Fruit fly (Drosophila melanogaster) whole organism, wandering third instar larva: Measurements from ENCODE around the gene Nfs1.

Experiments
- Abd-B ChIP-seq: fragments of >200 bp; optimal IDR thresholded peaks from 2 replicates; lab custom pipeline; 2017; ENCODE audit warnings: missing biosample characterization, missing genetic modification characterization
- CG32264 ChIP-seq: fragments of 200-800 bp; sonication (Bioruptor generic); optimal IDR thresholded peaks from 2 replicates; lab custom pipeline; 2016; ENCODE audit warnings: missing biosample characterization, missing genetic modification characterization
- CG9705 ChIP-seq: fragments of 200-800 bp; sonication (Bioruptor generic); optimal IDR thresholded peaks from 2 replicates; lab custom pipeline; 2018; ENCODE audit warnings: missing biosample characterization, mild to moderate bottlenecking, missing genetic modification characterization
- CrebA ChIP-seq: fragments of 200-800 bp; sonication (Bioruptor generic); optimal IDR thresholded peaks from 2 replicates; lab custom pipeline; 2016; ENCODE audit warnings: missing biosample characterization, mild to moderate bottlenecking, missing genetic modification characterization, borderline replicate concordance
- Dfd ChIP-seq: fragments of >200 bp; optimal IDR thresholded peaks from 2 replicates; lab custom pipeline; 2017; ENCODE audit warnings: missing biosample characterization, missing genetic modification characterization
- Dif ChIP-seq: fragments of 200-275, 200-300 bp; sonication (Bioruptor generic); optimal IDR thresholded peaks from 2 replicates; lab custom pipeline; 2018; ENCODE audit warnings: missing biosample characterization, missing genetic modification characterization; ENCODE audit not compliant: partially characterized antibody
- GATAd ChIP-seq: sonication (Bioruptor generic); optimal IDR thresholded peaks from 2 replicates; lab custom pipeline; 2016; ENCODE audit warnings: missing biosample characterization, missing genetic modification characterization
- HLH106 ChIP-seq: fragments of 200-800 bp; optimal IDR thresholded peaks from 3 replicates; lab custom pipeline; 2019; ENCODE audit warnings: missing biosample characterization, mild to moderate bottlenecking, missing genetic modification characterization, moderate library complexity
- Hnf4 ChIP-seq: fragments of 200-800 bp; sonication (Bioruptor generic); optimal IDR thresholded peaks from 2 replicates; lab custom pipeline; 2016; ENCODE audit warnings: missing biosample characterization, mild to moderate bottlenecking, missing genetic modification characterization
- Hr78 ChIP-seq: fragments of >200 bp; optimal IDR thresholded peaks from 2 replicates; lab custom pipeline; 2017; ENCODE audit warnings: missing biosample characterization, missing genetic modification characterization
- Hr83 ChIP-seq: fragments of 200-300 bp; sonication (Bioruptor generic); optimal IDR thresholded peaks from 2 replicates; lab custom pipeline; 2016; ENCODE audit warnings: missing biosample characterization, mild to moderate bottlenecking, missing genetic modification characterization, moderate library complexity; ENCODE audit not compliant: poor library complexity, severe bottlenecking
- Jra ChIP-seq: sonication (Bioruptor generic); optimal IDR thresholded peaks from 2 replicates; lab custom pipeline; 2016; ENCODE audit warnings: missing biosample characterization, missing genetic modification characterization
- Mio ChIP-seq: sonication (Bioruptor generic); optimal IDR thresholded peaks from 2 replicates; lab custom pipeline; 2016; ENCODE audit warnings: missing biosample characterization, missing genetic modification characterization
- Myc ChIP-seq: fragments of >200 bp; optimal IDR thresholded peaks from 2 replicates; lab custom pipeline; 2017
- N ChIP-seq: fragments of >200 bp; optimal IDR thresholded peaks from 2 replicates; lab custom pipeline; 2018; ENCODE audit warnings: missing biosample characterization, missing external identifiers, missing genetic modification characterization
- OdsH ChIP-seq: fragments of 200-800 bp; sonication (Bioruptor generic); optimal IDR thresholded peaks from 2 replicates; lab custom pipeline; 2016; ENCODE audit warnings: missing biosample characterization, mild to moderate bottlenecking, missing genetic modification characterization
- Rel ChIP-seq, 2 experiments: fragments of 200-800 bp; sonication (Bioruptor generic) in 1 of 2; optimal IDR thresholded peaks; 2 replicates in 1 of 2; 3 replicates in 1 of 2; lab custom pipeline; 2016 to 2019; ENCODE audit warnings: mild to moderate bottlenecking in 2 of 2, missing biosample characterization in 2 of 2, missing genetic modification characterization in 2 of 2, moderate library complexity in 1 of 2
- Sp1 ChIP-seq: fragments of 200-800 bp; sonication (Bioruptor generic); optimal IDR thresholded peaks from 3 replicates; lab custom pipeline; 2019; ENCODE audit warnings: missing biosample characterization, mild to moderate bottlenecking, missing genetic modification characterization, moderate library complexity
- Vsx2 ChIP-seq: fragments of 200-300, 225-300 bp; sonication (Bioruptor generic); optimal IDR thresholded peaks from 2 replicates; lab custom pipeline; 2018; ENCODE audit warnings: missing biosample characterization, missing genetic modification characterization; ENCODE audit not compliant: partially characterized antibody
- br ChIP-seq: fragments of 200-800 bp; sonication (Bioruptor generic); optimal IDR thresholded peaks from 2 replicates; lab custom pipeline; 2016; ENCODE audit warnings: missing biosample characterization, missing genetic modification characterization
- brk ChIP-seq: fragments of 200-800 bp; sonication (Bioruptor generic); optimal IDR thresholded peaks from 2 replicates; lab custom pipeline; 2016; ENCODE audit warnings: missing biosample characterization, mild to moderate bottlenecking, missing genetic modification characterization
- dl ChIP-seq, 2 experiments: fragments of 175-275, 200-275 bp in 1 of 2; fragments of 200-275 bp in 1 of 2; sonication (Bioruptor generic); optimal IDR thresholded peaks; lab custom pipeline; 2018; ENCODE audit warnings: mild to moderate bottlenecking in 2 of 2, missing biosample characterization in 2 of 2, missing genetic modification characterization in 2 of 2, moderate library complexity in 2 of 2; ENCODE audit not compliant: partially characterized antibody in 2 of 2, insufficient read depth in 1 of 2
- dmrt93B ChIP-seq: fragments of 200-800 bp; sonication (Bioruptor generic); optimal IDR thresholded peaks from 2 replicates; lab custom pipeline; 2018; ENCODE audit warnings: missing biosample characterization, mild to moderate bottlenecking, missing genetic modification characterization
- dsf ChIP-seq: sonication (Bioruptor generic); optimal IDR thresholded peaks from 2 replicates; lab custom pipeline; 2016; ENCODE audit warnings: missing biosample characterization, missing genetic modification characterization, borderline replicate concordance
- ey ChIP-seq: fragments of 200-800 bp; sonication (Bioruptor generic); optimal IDR thresholded peaks from 2 replicates; lab custom pipeline; 2016; ENCODE audit warnings: missing biosample characterization, missing genetic modification characterization
- foxo ChIP-seq, 2 experiments: fragments of 200-800 bp; sonication (Bioruptor generic); optimal IDR thresholded peaks; 2 replicates in 1 of 2; 3 replicates in 1 of 2; lab custom pipeline; 2016 to 2017; ENCODE audit warnings: missing biosample characterization in 2 of 2, missing genetic modification characterization in 2 of 2
- fru ChIP-seq: fragments of 200-800 bp; sonication (Bioruptor generic); optimal IDR thresholded peaks from 3 replicates; lab custom pipeline; 2016; ENCODE audit warnings: missing biosample characterization, mild to moderate bottlenecking, missing genetic modification characterization
- h ChIP-seq: fragments of 200-800 bp; sonication (Bioruptor generic); optimal IDR thresholded peaks from 3 replicates; lab custom pipeline; 2016; ENCODE audit warnings: missing biosample characterization, mild to moderate bottlenecking, missing genetic modification characterization
- jim ChIP-seq: fragments of 175-275, 200-325 bp; sonication (Bioruptor generic); optimal IDR thresholded peaks from 2 replicates; lab custom pipeline; 2016; ENCODE audit warnings: missing biosample characterization, mild to moderate bottlenecking, missing genetic modification characterization
- lola ChIP-seq: fragments of >200 bp; optimal IDR thresholded peaks from 2 replicates; lab custom pipeline; 2017; ENCODE audit warnings: missing biosample characterization, missing genetic modification characterization
- pan ChIP-seq: fragments of >200 bp; optimal IDR thresholded peaks from 2 replicates; lab custom pipeline; 2017
- psq ChIP-seq: fragments of 200-800 bp; sonication (Bioruptor generic); optimal IDR thresholded peaks from 3 replicates; lab custom pipeline; 2017; ENCODE audit warnings: missing biosample characterization, mild to moderate bottlenecking, missing genetic modification characterization, moderate library complexity
- rgr ChIP-seq: fragments of 200-800 bp; sonication (Bioruptor generic); optimal IDR thresholded peaks from 3 replicates; lab custom pipeline; 2016; ENCODE audit warnings: missing biosample characterization, mild to moderate bottlenecking, missing genetic modification characterization
- sage ChIP-seq: fragments of 200-800 bp; sonication (Bioruptor generic); optimal IDR thresholded peaks from 2 replicates; lab custom pipeline; 2016; ENCODE audit warnings: missing biosample characterization, mild to moderate bottlenecking, missing genetic modification characterization
- sv ChIP-seq: fragments of 200-800 bp; sonication (Bioruptor generic); optimal IDR thresholded peaks from 3 replicates; lab custom pipeline; 2016; ENCODE audit warnings: missing biosample characterization, missing genetic modification characterization
- tai ChIP-seq: sonication (Bioruptor generic); optimal IDR thresholded peaks from 2 replicates; lab custom pipeline; 2016; ENCODE audit warnings: missing biosample characterization, missing genetic modification characterization
- usp ChIP-seq: fragments of >200 bp; optimal IDR thresholded peaks from 2 replicates; lab custom pipeline; 2017; ENCODE audit warnings: missing biosample characterization, missing genetic modification characterization
- woc ChIP-seq: sonication (Bioruptor generic); optimal IDR thresholded peaks from 2 replicates; lab custom pipeline; 2016; ENCODE audit warnings: missing biosample characterization, mild to moderate bottlenecking, missing genetic modification characterization

The Nfs1 gene

DNA sequence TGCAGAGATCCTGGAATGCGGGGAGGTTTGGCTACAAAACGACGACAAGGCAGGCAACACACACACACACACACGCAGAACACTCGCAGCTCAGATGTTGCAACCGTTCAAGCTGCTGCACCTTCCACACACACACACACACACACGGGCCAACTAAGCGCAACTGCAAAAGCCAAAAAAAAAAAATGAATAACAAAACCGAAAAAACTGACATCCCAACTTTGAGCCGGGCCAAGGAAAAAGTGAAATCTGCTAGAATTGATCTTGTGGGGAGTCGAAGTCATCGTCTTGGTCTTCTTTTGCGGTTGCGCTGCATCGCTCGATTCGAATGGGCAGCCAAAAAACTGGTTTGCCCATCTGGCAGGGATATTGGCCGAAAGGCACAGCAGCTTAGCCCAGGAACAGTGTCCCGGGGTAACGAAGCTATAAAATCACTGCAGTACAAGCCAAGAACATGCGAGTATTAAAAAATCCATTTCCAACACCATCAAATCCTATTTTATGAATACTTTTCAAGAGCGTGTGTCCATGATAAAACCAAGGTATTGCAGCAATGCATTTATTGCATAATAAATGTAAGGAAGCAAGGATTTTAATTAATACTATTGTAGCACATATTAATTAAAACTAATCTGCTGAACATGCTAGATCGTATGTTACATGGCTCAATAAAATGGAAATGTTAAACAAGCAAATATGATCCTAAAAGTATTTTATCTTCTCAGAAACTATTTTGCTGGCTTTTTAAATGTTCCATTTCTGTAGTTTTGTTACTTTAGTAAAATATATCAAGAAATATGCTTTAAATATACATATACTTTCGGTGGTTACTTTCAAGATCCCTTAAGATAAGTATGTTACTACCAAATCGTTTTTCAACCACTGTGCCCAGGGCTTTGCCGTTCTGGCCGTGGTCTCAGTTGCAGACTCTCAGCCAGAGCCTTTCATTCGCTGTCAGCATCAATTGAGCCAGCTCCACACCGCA is 33.6 kb upstream of the Nfs1 start:
- no peak for TF ChIP-seq CG9705
- peak in 1 of 2 experiments; percentile 41 for TF ChIP-seq foxo (GFP tag; optimal IDR thresholded peaks at IDR 0.05; lab: Kevin White, UChicago)
- no peak for TF ChIP-seq dsf (GFP tag; lab: Kevin White, UChicago)
- TF ChIP-seq psq (GFP tag; lab: Kevin White, UChicago), result peak; percentile 48
- TF ChIP-seq fru (GFP tag; lab: Kevin White, UChicago), result peak; percentile 39
- TF ChIP-seq tai (GFP tag; lab: Kevin White, UChicago), result no peak
- peak; percentile 89 for TF ChIP-seq CrebA (GFP tag; lab: Kevin White, UChicago)
- peak; percentile 12 for TF ChIP-seq dmrt93B (GFP tag; lab: Kevin White, UChicago)
- TF ChIP-seq Mio (GFP tag; lab: Kevin White, UChicago), result no peak
- TF ChIP-seq HLH106 (tag; lab: Kevin White, UChicago), result peak; percentile 41
- no peak for TF ChIP-seq dl (GFP tag; optimal IDR thresholded peaks at IDR 0.05; lab: Kevin White, UChicago; ENCODE audit: insufficient read depth in 1 of 2, partially characterized antibody in 2 of 2)
- TF ChIP-seq Vsx2, result peak; percentile 2
- no peak for TF ChIP-seq br (GFP tag; lab: Kevin White, UChicago)
- TF ChIP-seq woc (GFP tag; lab: Kevin White, UChicago), result peak; percentile 48
- peak; percentile 61 for TF ChIP-seq Rel (GFP tag; optimal IDR thresholded peaks at IDR 0.05; lab: Kevin White, UChicago)
- no peak for TF ChIP-seq Rel (tag; optimal IDR thresholded peaks at IDR 0.05; lab: Kevin White, UChicago)
- peak; percentile 26 for TF ChIP-seq Sp1
- TF ChIP-seq rgr (GFP tag; lab: Kevin White, UChicago), result no peak

DNA sequence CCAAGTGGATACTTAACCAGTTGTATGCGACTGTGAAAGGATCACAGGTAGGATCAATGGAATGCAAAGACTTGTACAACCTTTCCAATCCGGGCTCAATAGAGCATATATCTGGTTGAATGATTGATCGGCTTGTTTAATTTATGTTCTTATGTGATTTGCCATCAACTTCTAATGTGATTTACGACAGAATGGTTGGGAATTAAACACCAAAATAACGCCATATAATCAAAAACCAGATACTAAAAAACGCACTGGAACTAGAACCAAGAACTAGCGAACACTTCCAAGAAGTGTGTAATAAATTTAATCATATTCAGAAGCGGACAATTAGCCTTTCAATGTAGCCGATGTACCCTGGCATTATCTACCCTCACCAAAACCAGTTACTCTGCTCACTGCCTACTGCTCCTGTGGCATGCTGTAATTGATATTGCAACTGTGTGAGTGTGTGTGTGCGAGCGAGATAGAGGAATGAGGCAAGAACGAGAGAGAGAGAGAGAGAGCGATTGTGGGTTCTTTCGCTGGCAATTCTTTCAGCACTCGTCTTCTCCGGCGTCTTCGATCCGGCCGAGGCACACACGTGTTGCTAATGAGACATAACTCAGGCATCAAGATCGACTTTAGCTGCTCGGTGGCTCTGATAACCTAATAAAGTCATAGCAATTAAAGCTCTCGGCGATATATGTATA is 30.7 kb upstream of the Nfs1 start:
- TF ChIP-seq OdsH (GFP tag; lab: Kevin White, UChicago), result peak; percentile 9
- TF ChIP-seq brk (GFP tag; lab: Kevin White, UChicago), result no peak
- TF ChIP-seq foxo (GFP tag; optimal IDR thresholded peaks at IDR 0.05; lab: Kevin White, UChicago), result peak in 1 of 2 experiments; percentile 57
- no peak for TF ChIP-seq Hr83
- TF ChIP-seq GATAd (GFP tag; lab: Kevin White, UChicago), result no peak
- TF ChIP-seq Hr78 (GFP tag; lab: Kevin White, UChicago), result no peak
- peak; percentile 44 for TF ChIP-seq psq (GFP tag; lab: Kevin White, UChicago)
- peak; percentile 36 for TF ChIP-seq Hnf4 (GFP tag; lab: Kevin White, UChicago)
- no peak for TF ChIP-seq CrebA (GFP tag; lab: Kevin White, UChicago)
- no peak for TF ChIP-seq dsf (GFP tag; lab: Kevin White, UChicago)
- no peak for TF ChIP-seq sv
- no peak for TF ChIP-seq Mio (GFP tag; lab: Kevin White, UChicago)
- TF ChIP-seq h (GFP tag; lab: Kevin White, UChicago), result peak; percentile 60
- no peak for TF ChIP-seq Abd-B (GFP tag; lab: Kevin White, UChicago)
- no peak for TF ChIP-seq pan
- TF ChIP-seq Myc, result no peak
- no peak for TF ChIP-seq N (GFP tag; lab: Kevin White, UChicago)
- peak; percentile 18 for TF ChIP-seq rgr (GFP tag; lab: Kevin White, UChicago)
- TF ChIP-seq CG9705, result peak; percentile 5
- TF ChIP-seq usp (GFP tag; lab: Kevin White, UChicago), result no peak
- TF ChIP-seq jim, result no peak
- TF ChIP-seq dmrt93B (GFP tag; lab: Kevin White, UChicago), result peak; percentile 57
- no peak for TF ChIP-seq sage
- TF ChIP-seq Dfd, result no peak
- TF ChIP-seq Dif, result peak; percentile 37
- no peak for TF ChIP-seq lola
- no peak for TF ChIP-seq CG32264 (GFP tag; lab: Kevin White, UChicago)
- peak; percentile 25 for TF ChIP-seq Jra (GFP tag; lab: Kevin White, UChicago)
- peak; percentile 39 for TF ChIP-seq HLH106 (tag; lab: Kevin White, UChicago)
- peak; percentile 55 for TF ChIP-seq Sp1
- no peak for TF ChIP-seq tai (GFP tag; lab: Kevin White, UChicago)
- TF ChIP-seq woc (GFP tag; lab: Kevin White, UChicago), result peak; percentile 81
- no peak for TF ChIP-seq Rel (GFP tag; optimal IDR thresholded peaks at IDR 0.05; lab: Kevin White, UChicago)
- no peak for TF ChIP-seq Rel (tag; optimal IDR thresholded peaks at IDR 0.05; lab: Kevin White, UChicago)
- TF ChIP-seq ey (GFP tag; lab: Kevin White, UChicago), result peak; percentile 54
- TF ChIP-seq Vsx2, result no peak
- TF ChIP-seq fru (GFP tag; lab: Kevin White, UChicago), result peak; percentile 48
- peak in 1 of 2 experiments; percentile 15 for TF ChIP-seq dl (GFP tag; optimal IDR thresholded peaks at IDR 0.05; lab: Kevin White, UChicago; ENCODE audit: insufficient read depth in 1 of 2, partially characterized antibody in 2 of 2)
- TF ChIP-seq br (GFP tag; lab: Kevin White, UChicago), result peak; percentile 39
